Fruit fly (Drosophila melanogaster) whole organism, pupa: Measurements from ENCODE around the gene hh.

Source experiments
- CG10348 ChIP-seq: fragments of 200-800 bp; sonication (Bioruptor generic); IDR thresholded peaks from 2 replicates; pipeline ENCODE4 v1.3.6; 2022; ENCODE audit warnings: missing biosample characterization, missing genetic modification characterization
- CG12605 ChIP-seq: fragments of 200-800 bp; sonication (Bioruptor generic); IDR thresholded peaks from 2 replicates; pipeline ENCODE4 v1.3.6; 2022; ENCODE audit warnings: missing biosample characterization, missing genetic modification characterization
- CG13204 ChIP-seq: fragments of 200-800 bp; sonication (Bioruptor generic); optimal IDR thresholded peaks from 2 replicates; lab custom pipeline; 2018; ENCODE audit warnings: missing biosample characterization, mild to moderate bottlenecking, missing genetic modification characterization, moderate library complexity
- CG14655 ChIP-seq: fragments of 200-800 bp; sonication (Bioruptor generic); optimal IDR thresholded peaks from 3 replicates; lab custom pipeline; 2017; ENCODE audit warnings: mild to moderate bottlenecking, missing biosample characterization, missing genetic modification reagents, missing genetic modification characterization
- CG15710 ChIP-seq: fragments of 200-800 bp; sonication (Bioruptor generic); optimal IDR thresholded peaks from 2 replicates; lab custom pipeline; 2018; ENCODE audit warnings: missing biosample characterization, mild to moderate bottlenecking, missing genetic modification characterization, moderate library complexity
- CG17806 ChIP-seq: fragments of 200-800 bp; sonication (Bioruptor generic); optimal IDR thresholded peaks from 2 replicates; lab custom pipeline; 2018; ENCODE audit warnings: missing biosample characterization, mild to moderate bottlenecking, missing genetic modification characterization, moderate library complexity
- CG32121 ChIP-seq: fragments of 200-800 bp; sonication (Bioruptor generic); IDR thresholded peaks from 2 replicates; pipeline ENCODE4 v1.3.6; 2022; ENCODE audit warnings: missing biosample characterization, missing genetic modification characterization
- CG34367 ChIP-seq: fragments of 200-800 bp; sonication (Bioruptor generic); optimal IDR thresholded peaks from 2 replicates; lab custom pipeline; 2018; ENCODE audit warnings: missing biosample characterization, mild to moderate bottlenecking, missing genetic modification characterization
- CG4496 ChIP-seq: fragments of 200-800 bp; sonication (Bioruptor generic); IDR thresholded peaks from 3 replicates; pipeline ENCODE4 v1.3.6; 2022; ENCODE audit warnings: missing biosample characterization, missing genetic modification characterization
- CG8159 ChIP-seq: fragments of 200-800 bp; sonication (Bioruptor generic); optimal IDR thresholded peaks from 3 replicates; lab custom pipeline; 2018; ENCODE audit warnings: missing biosample characterization, mild to moderate bottlenecking, missing genetic modification characterization, moderate library complexity
- CG8301 ChIP-seq: fragments of 200-800 bp; sonication (Bioruptor generic); optimal IDR thresholded peaks from 2 replicates; lab custom pipeline; 2018; ENCODE audit warnings: missing biosample characterization, mild to moderate bottlenecking, missing genetic modification characterization
- CG9948 ChIP-seq: fragments of 200-800 bp; sonication (Bioruptor generic); optimal IDR thresholded peaks from 2 replicates; lab custom pipeline; 2018; ENCODE audit warnings: missing biosample characterization, mild to moderate bottlenecking, missing genetic modification characterization, moderate library complexity
- D1 ChIP-seq: fragments of 200-800 bp; sonication (Bioruptor generic); optimal IDR thresholded peaks from 2 replicates; lab custom pipeline; 2018; ENCODE audit warnings: missing biosample characterization, mild to moderate bottlenecking, missing genetic modification characterization, moderate library complexity
- EcR ChIP-seq: fragments of 200-800 bp; sonication (Bioruptor generic); optimal IDR thresholded peaks from 3 replicates; lab custom pipeline; 2019; ENCODE audit warnings: missing biosample characterization, missing genetic modification characterization, mild to moderate bottlenecking, moderate library complexity, missing genetic modification reagents
- Ets98B ChIP-seq: fragments of 200-800 bp; sonication (Bioruptor generic); IDR thresholded peaks from 2 replicates; pipeline ENCODE4 v1.3.6; 2022; ENCODE audit warnings: missing biosample characterization, missing genetic modification characterization
- Pif1A ChIP-seq: fragments of 200-800 bp; sonication (Bioruptor generic); optimal IDR thresholded peaks from 3 replicates; lab custom pipeline; 2016; ENCODE audit warnings: missing biosample characterization, missing genetic modification characterization
- Pif1B ChIP-seq: fragments of 200-800 bp; sonication (Bioruptor generic); optimal IDR thresholded peaks from 3 replicates; lab custom pipeline; 2016; ENCODE audit warnings: missing biosample characterization, missing genetic modification characterization
- Snoo ChIP-seq: fragments of 200-800 bp; sonication (Bioruptor generic); optimal IDR thresholded peaks from 3 replicates; lab custom pipeline; 2017; ENCODE audit warnings: missing biosample characterization, mild to moderate bottlenecking, missing genetic modification characterization, inconsistent platforms
- fd96Ca ChIP-seq: fragments of 200-800 bp; sonication (Bioruptor generic); IDR thresholded peaks from 3 replicates; pipeline ENCODE4 v1.3.6; 2022; ENCODE audit warnings: missing biosample characterization, missing genetic modification characterization
- gl ChIP-seq: fragments of 200-800 bp; sonication (Bioruptor generic); optimal IDR thresholded peaks from 2 replicates; lab custom pipeline; 2018; ENCODE audit warnings: missing biosample characterization, mild to moderate bottlenecking, missing genetic modification characterization
- rn ChIP-seq: fragments of 200-800 bp; sonication (Bioruptor generic); IDR thresholded peaks from 2 replicates; pipeline ENCODE4 v1.3.6; 2022; ENCODE audit warnings: missing biosample characterization, missing genetic modification characterization

Gene hh

DNA sequence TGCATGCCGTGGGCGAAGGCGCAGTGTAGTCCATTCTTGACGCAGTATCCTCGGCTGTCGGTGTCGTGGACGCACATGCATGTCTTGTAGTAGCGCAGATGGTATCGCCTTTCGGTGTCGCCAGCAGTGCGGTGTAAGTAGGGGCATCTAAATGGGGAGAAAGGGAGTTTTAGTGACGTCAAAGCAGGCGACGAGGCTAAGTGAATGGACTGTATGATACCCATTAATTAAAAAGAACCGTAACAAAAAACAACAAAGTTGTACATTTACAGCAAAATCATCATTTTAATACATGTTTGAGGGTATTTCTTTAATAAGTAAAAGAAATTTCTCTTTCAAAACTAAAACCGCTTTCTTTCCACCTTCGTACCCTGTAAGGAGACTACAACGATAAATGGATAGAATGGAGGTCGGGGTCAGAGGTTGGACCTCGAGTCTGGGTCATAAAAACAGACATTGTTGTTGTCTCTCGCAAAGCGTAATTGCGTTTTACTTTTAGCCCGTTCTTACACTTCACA lies 14.7 kb upstream of the hh start:
- TF ChIP-seq gl (no peak), CG12605 (GFP tag; lab: Robert Waterston, UW) (no peak), CG13204 (no peak), EcR (GFP tag; lab: Kevin White, UChicago) (no peak), Snoo (tag; lab: Kevin White, UChicago) (no peak), rn (GFP tag; lab: Robert Waterston, UW) (no peak), Pif1B (GFP tag; lab: Kevin White, UChicago) (no peak), CG32121 (GFP tag; lab: Robert Waterston, UW) (no peak), CG15710 (tag; lab: Kevin White, UChicago) (no peak), D1 (no peak), fd96Ca (GFP tag; lab: Robert Waterston, UW) (no peak), Pif1A (no peak), CG9948 (tag; lab: Kevin White, UChicago) (no peak), CG14655 (GFP tag; lab: Kevin White, UChicago) (no peak), CG17806 (no peak), CG4496 (GFP tag; lab: Robert Waterston, UW) (no peak)

DNA sequence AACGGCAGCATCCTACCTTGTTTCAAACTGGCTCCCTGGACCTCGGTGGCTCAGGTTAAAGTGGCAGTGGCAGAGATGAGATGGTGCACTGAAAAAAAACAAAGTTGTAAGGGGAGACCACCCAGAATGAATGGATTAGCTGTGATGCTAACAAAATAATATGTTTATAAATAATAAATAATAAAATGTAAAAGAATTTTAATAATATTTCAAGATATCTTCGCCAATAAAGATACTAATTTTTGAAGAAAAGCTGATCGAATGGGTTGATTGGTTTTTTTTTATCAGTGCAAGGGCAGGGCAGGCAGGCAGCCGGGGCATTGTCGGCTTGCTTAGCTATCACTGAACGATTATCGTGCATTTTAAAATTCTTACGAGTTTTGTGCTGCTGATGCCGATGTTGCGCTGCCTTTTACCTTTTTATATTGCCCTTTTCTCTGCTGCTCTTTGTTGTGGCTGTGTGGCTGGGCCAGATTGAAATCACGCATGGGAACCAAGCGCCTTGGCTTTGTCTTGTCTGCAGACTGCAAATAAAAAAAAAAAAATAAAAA lies 7.4 kb upstream of the hh start:
- TF ChIP-seq CG4496 (GFP tag; lab: Robert Waterston, UW) (peak; percentile 57), rn (GFP tag; lab: Robert Waterston, UW) (no peak; the same call in 1 of the 2 replicates), CG12605 (GFP tag; lab: Robert Waterston, UW) (peak; percentile 60), Snoo (tag; lab: Kevin White, UChicago) (peak; percentile 86), CG10348 (no peak), CG34367 (tag; lab: Kevin White, UChicago) (peak; percentile 80), CG17806 (peak; percentile 89), Pif1B (GFP tag; lab: Kevin White, UChicago) (peak; percentile 78), CG9948 (tag; lab: Kevin White, UChicago) (peak; percentile 92), Ets98B (GFP tag; lab: Robert Waterston, UW) (peak; percentile 17; the same call in 1 of the 2 replicates), fd96Ca (GFP tag; lab: Robert Waterston, UW) (peak; percentile 27; the same call in 1 of the 3 replicates), CG13204 (peak; percentile 70), CG14655 (GFP tag; lab: Kevin White, UChicago) (peak; percentile 81), CG15710 (tag; lab: Kevin White, UChicago) (peak; percentile 90), CG8301 (tag; lab: Kevin White, UChicago) (peak; percentile 63), CG32121 (GFP tag; lab: Robert Waterston, UW) (no peak), gl (peak; percentile 67), CG8159 (tag; lab: Kevin White, UChicago) (peak; percentile 93), D1 (peak; percentile 60), Pif1A (peak; percentile 60), EcR (GFP tag; lab: Kevin White, UChicago) (peak; percentile 71)
- TF ChIP-seq, all 21 proteins: peak for 18

DNA sequence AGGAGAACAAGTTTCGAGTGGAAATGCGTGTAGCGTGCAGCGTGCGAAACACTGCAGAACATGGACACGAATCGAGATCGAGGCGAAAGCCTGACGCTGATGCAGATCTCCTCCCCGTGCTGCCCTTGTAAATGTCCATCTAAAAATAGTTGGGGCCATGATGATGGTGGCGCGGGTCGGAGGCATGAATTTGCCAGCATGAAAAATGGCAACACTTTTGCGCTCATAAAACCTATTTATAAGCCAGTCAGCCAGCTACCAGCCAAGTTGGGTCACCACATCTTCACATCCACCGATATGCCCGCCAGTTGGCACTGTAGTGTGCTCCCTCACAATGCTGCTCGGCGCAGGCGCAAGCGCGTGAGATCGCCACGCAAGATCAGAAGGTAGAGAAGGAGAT lies 6.7 kb upstream of the hh start:
- TF ChIP-seq CG32121 (GFP tag; lab: Robert Waterston, UW) (no peak), D1 (no peak), CG15710 (tag; lab: Kevin White, UChicago) (peak; percentile 62), CG12605 (GFP tag; lab: Robert Waterston, UW) (no peak; the same call in 1 of the 2 replicates), Pif1B (GFP tag; lab: Kevin White, UChicago) (peak; percentile 35), Ets98B (GFP tag; lab: Robert Waterston, UW) (no peak), rn (GFP tag; lab: Robert Waterston, UW) (no peak), CG14655 (GFP tag; lab: Kevin White, UChicago) (peak; percentile 54), gl (peak; percentile 31), Pif1A (peak; percentile 14), CG4496 (GFP tag; lab: Robert Waterston, UW) (peak; percentile 46), CG10348 (no peak), CG34367 (tag; lab: Kevin White, UChicago) (no peak), CG17806 (peak; percentile 50), CG8159 (tag; lab: Kevin White, UChicago) (peak; percentile 57), CG13204 (peak; percentile 46), CG9948 (tag; lab: Kevin White, UChicago) (peak; percentile 26), Snoo (tag; lab: Kevin White, UChicago) (peak; percentile 30), EcR (GFP tag; lab: Kevin White, UChicago) (peak; percentile 20), fd96Ca (GFP tag; lab: Robert Waterston, UW) (peak; percentile 31; the same call in 1 of the 3 replicates), CG8301 (tag; lab: Kevin White, UChicago) (peak; percentile 52)
- TF ChIP-seq, all 21 proteins: peak for 14

DNA sequence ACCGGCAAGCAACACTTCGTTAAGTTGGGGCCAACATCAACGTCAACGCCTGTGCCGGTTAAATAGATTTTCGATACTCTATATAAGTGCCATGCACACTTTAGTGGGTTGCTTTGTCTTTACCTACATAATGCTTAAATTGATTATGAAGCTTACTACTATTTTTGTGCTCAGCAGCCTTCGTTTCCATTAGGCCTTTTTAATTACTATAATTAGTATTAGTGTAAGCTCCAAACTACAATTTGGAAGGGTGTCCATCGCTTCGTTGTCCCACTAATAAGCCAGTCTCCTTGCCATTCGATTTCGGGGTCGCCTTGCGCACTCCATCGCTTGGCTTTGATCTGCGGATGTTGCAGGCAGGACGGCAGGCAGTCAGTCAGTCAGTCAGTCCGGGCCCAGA lies 5.9 kb upstream of the hh start:
- TF ChIP-seq Ets98B (GFP tag; lab: Robert Waterston, UW) (no peak), CG10348 (no peak), CG8301 (tag; lab: Kevin White, UChicago) (peak; percentile 37), Snoo (tag; lab: Kevin White, UChicago) (peak; percentile 68), CG15710 (tag; lab: Kevin White, UChicago) (peak; percentile 82), D1 (peak; percentile 27), CG34367 (tag; lab: Kevin White, UChicago) (peak; percentile 76), CG14655 (GFP tag; lab: Kevin White, UChicago) (peak; percentile 52), CG17806 (peak; percentile 87), fd96Ca (GFP tag; lab: Robert Waterston, UW) (peak; percentile 54; the same call in 2 of the 3 replicates), CG12605 (GFP tag; lab: Robert Waterston, UW) (no peak), rn (GFP tag; lab: Robert Waterston, UW) (peak; percentile 47; the same call in 1 of the 2 replicates), CG13204 (peak; percentile 19), CG4496 (GFP tag; lab: Robert Waterston, UW) (peak; percentile 49; the same call in 1 of the 3 replicates), CG8159 (tag; lab: Kevin White, UChicago) (peak; percentile 80), CG9948 (tag; lab: Kevin White, UChicago) (peak; percentile 82), Pif1B (GFP tag; lab: Kevin White, UChicago) (peak; percentile 39), EcR (GFP tag; lab: Kevin White, UChicago) (no peak), Pif1A (peak; percentile 45), gl (peak; percentile 70), CG32121 (GFP tag; lab: Robert Waterston, UW) (no peak)
